Worm (Caenorhabditis elegans): ENCODE data around the gene pqn-13.

pqn-13 gene

ce11 chrV:5667337-5667736 lies 8.6 kb downstream of the pqn-13 start (continued):
- TF ChIP-seq Y53F4B.3 (GFP tag; IDR thresholded peaks at IDR 0.05) (peak; percentile 24; the same call in 1 of the 2 replicates), ceh-91 (GFP tag; IDR thresholded peaks at IDR 0.05) (peak; percentile 26; the same call in 1 of the 2 replicates), nhr-27 (tag; optimal IDR thresholded peaks at IDR 0.05) (no peak), rec-8 (tag; optimal IDR thresholded peaks at IDR 0.05) (peak; percentile 16 to 66), K12H6.12 (tag; optimal IDR thresholded peaks at IDR 0.05) (peak; percentile 3), lag-1 (GFP tag; IDR thresholded peaks at IDR 0.05) (no peak), snpc-4 (GFP tag; optimal IDR thresholded peaks at IDR 0.05) (peak; percentile 59), snpc-4 (tag; optimal IDR thresholded peaks at IDR 0.05) (peak in 1 of 4 experiments; percentile 56), T07F8.4 (tag; optimal IDR thresholded peaks at IDR 0.05) (peak; percentile 36), B0336.3 (GFP tag; IDR thresholded peaks at IDR 0.05) (peak; percentile 87), ztf-18 (tag; optimal IDR thresholded peaks at IDR 0.05) (peak; percentile 56), nhr-179 (tag; optimal IDR thresholded peaks at IDR 0.05) (peak; percentile 22), D2030.7 (GFP tag; IDR thresholded peaks at IDR 0.05) (peak; percentile 73), sptf-2 (GFP tag; optimal IDR thresholded peaks at IDR 0.05) (no peak), fkh-3 (tag; optimal IDR thresholded peaks at IDR 0.05) (peak; percentile 81), mes-4 (tag; optimal IDR thresholded peaks at IDR 0.05) (peak; percentile 76), let-526 (GFP tag; IDR thresholded peaks at IDR 0.05) (no peak), C06A6.2 (GFP tag; conservative IDR thresholded peaks at IDR 0.05) (0 out of 2 replicates have a peak, but pooled peaks have one; percentile 34), cebp-2 (GFP tag; IDR thresholded peaks at IDR 0.05) (peak; percentile 94), ekl-4 (GFP tag; IDR thresholded peaks at IDR 0.05) (peak; percentile 69), F23B12.7 (tag; optimal IDR thresholded peaks at IDR 0.05; ENCODE audit: insufficient read depth) (no peak), ceh-58 (GFP tag; IDR thresholded peaks at IDR 0.05) (peak; percentile 92), attf-5 (GFP tag; optimal IDR thresholded peaks at IDR 0.05) (no peak), sea-2 (GFP tag; IDR thresholded peaks at IDR 0.05) (no peak), ama-1 (optimal IDR thresholded peaks at IDR 0.05) (no peak), ama-1 (GFP tag; optimal IDR thresholded peaks at IDR 0.05) (peak; percentile 29 to 73), chd-7 (tag; optimal IDR thresholded peaks at IDR 0.05) (peak; percentile 77), nhr-120 (GFP tag; IDR thresholded peaks at IDR 0.05) (0 out of 2 replicates have a peak, but pooled peaks have one; percentile 82), lin-35 (GFP tag; optimal IDR thresholded peaks at IDR 0.05) (no peak), mcd-1 (GFP tag; IDR thresholded peaks at IDR 0.05) (peak; percentile 28; the same call in 1 of the 2 replicates), F55B11.4 (tag; optimal IDR thresholded peaks at IDR 0.05; ENCODE audit: borderline replicate concordance, insufficient read depth) (no peak), repo-1 (tag; optimal IDR thresholded peaks at IDR 0.05) (peak; percentile 79), dpff-1 (tag; optimal IDR thresholded peaks at IDR 0.05) (peak; percentile 56), bed-2 (GFP tag; IDR thresholded peaks at IDR 0.05) (no peak), ztf-22 (GFP tag; optimal IDR thresholded peaks at IDR 0.05) (no peak), ceh-79 (tag; optimal IDR thresholded peaks at IDR 0.05) (peak; percentile 56), F10E7.11 (tag; optimal IDR thresholded peaks at IDR 0.05) (peak; percentile 85), egl-44 (GFP tag; IDR thresholded peaks at IDR 0.05) (peak; percentile 84; the same call in 1 of the 2 replicates), ztf-6 (GFP tag; IDR thresholded peaks at IDR 0.05) (peak; percentile 70; the same call in 1 of the 2 replicates), rcor-1 (GFP tag; IDR thresholded peaks at IDR 0.05) (peak; percentile 81), egl-18 (GFP tag; IDR thresholded peaks at IDR 0.05) (no peak), Y79H2A.3 (GFP tag; conservative IDR thresholded peaks at IDR 0.05) (0 out of 2 replicates have a peak, but pooled peaks have one; percentile 34), tbp1 (GFP tag; optimal IDR thresholded peaks at IDR 0.05) (peak; percentile 91), hmg-1.2 (GFP tag; IDR thresholded peaks at IDR 0.05) (peak; percentile 65), bed-1 (GFP tag; IDR thresholded peaks at IDR 0.05) (no peak), hlh-26 (GFP tag; conservative IDR thresholded peaks at IDR 0.05) (no peak), unc-62 (GFP tag; optimal IDR thresholded peaks at IDR 0.05) (no peak), lsy-27 (tag; optimal IDR thresholded peaks at IDR 0.05; ENCODE audit: borderline replicate concordance, insufficient read depth) (peak; percentile 49), lin-40 (tag; optimal IDR thresholded peaks at IDR 0.05) (no peak)

All from whole organism, young adult.